Fruit fly (Drosophila melanogaster): Measurements from ENCODE around the gene CG7208.

DNA sequence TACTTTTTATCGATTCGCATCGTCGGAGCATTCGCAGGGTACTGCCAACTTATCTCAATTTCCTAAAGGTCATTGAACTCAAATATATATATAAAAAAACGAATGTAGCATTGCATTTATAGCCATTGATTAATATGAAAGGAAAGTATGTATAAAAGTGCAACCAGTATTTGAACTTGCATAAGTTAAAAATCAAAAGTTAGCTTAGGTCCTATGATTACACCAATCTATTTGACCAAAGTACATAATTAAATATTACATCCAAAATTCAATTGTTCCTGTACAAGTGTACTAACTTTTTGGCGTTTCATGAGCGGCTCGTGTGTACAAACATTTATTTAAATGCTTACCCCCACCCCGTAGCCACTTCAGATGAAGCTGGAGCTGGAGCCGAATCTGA lies 28.1 kb downstream of the CG7208 start:
- TF ChIP-seq insv (optimal IDR thresholded peaks at IDR 0.05) = no peak
- no peak for TF ChIP-seq ttk (optimal IDR thresholded peaks at IDR 0.05)
